Worm (Caenorhabditis elegans): ENCODE measurements around the gene clp-10.

Gene clp-10

ce11 chrIII:38117-38516, at the start of gene clp-10:
Gene clp-10 (minus strand): TSS chrIII:38217.
- TF ChIP-seq blmp-1 (tag; optimal IDR thresholded peaks at IDR 0.05): no peak

- TF ChIP-seq pha-4 (tag; optimal IDR thresholded peaks at IDR 0.05) (peak; percentile 50), ces-1 (GFP tag; optimal IDR thresholded peaks at IDR 0.05) (peak; percentile 81), lsy-2 (tag; optimal IDR thresholded peaks at IDR 0.05) (peak; percentile 49), M03D4.4 (tag; optimal IDR thresholded peaks at IDR 0.05) (no peak), bed-3 (GFP tag; optimal IDR thresholded peaks at IDR 0.05) (no peak), unc-120 (tag; optimal IDR thresholded peaks at IDR 0.05; ENCODE audit: poor library complexity, severe bottlenecking) (no peak), nhr-28 (tag; optimal IDR thresholded peaks at IDR 0.05) (no peak), ceh-39 (tag; optimal IDR thresholded peaks at IDR 0.05) (peak; percentile 79), flh-1 (GFP tag; optimal IDR thresholded peaks at IDR 0.05) (no peak), mab-5 (tag; optimal IDR thresholded peaks at IDR 0.05) (no peak), nhr-2 (tag; optimal IDR thresholded peaks at IDR 0.05) (no peak), elt-1 (tag; optimal IDR thresholded peaks at IDR 0.05; ENCODE audit: borderline replicate concordance, insufficient read depth) (no peak), lin-13 (tag; optimal IDR thresholded peaks at IDR 0.05) (peak; percentile 9), nhr-76 (tag; optimal IDR thresholded peaks at IDR 0.05) (no peak), ztf-11 (tag; optimal IDR thresholded peaks at IDR 0.05) (no peak), nhr-237 (tag; optimal IDR thresholded peaks at IDR 0.05) (peak; percentile 3), mep-1 (tag; optimal IDR thresholded peaks at IDR 0.05) (peak; percentile 41), mls-2 (tag; optimal IDR thresholded peaks at IDR 0.05) (no peak)
These were observed 49.2 kb upstream of the clp-10 start, which contains the start of the genes F54C4.4 and mrpl-40 for ce11 chrIII:87183-87582. Gene F54C4.4 (minus strand): TSS chrIII:87381. Gene mrpl-40 (plus strand): TSS chrIII:87559.

- TF ChIP-seq lsy-2 (tag; optimal IDR thresholded peaks at IDR 0.05) (peak; percentile 71), flh-1 (GFP tag; optimal IDR thresholded peaks at IDR 0.05) (no peak), unc-62 (GFP tag; optimal IDR thresholded peaks at IDR 0.05) (no peak), unc-120 (tag; optimal IDR thresholded peaks at IDR 0.05; ENCODE audit: poor library complexity, severe bottlenecking) (no peak), snpc-4 (tag; optimal IDR thresholded peaks at IDR 0.05) (no peak), elt-3 (tag; optimal IDR thresholded peaks at IDR 0.05) (no peak), ztf-11 (tag; optimal IDR thresholded peaks at IDR 0.05) (no peak), M03D4.4 (tag; optimal IDR thresholded peaks at IDR 0.05) (no peak), sptf-1 (tag; optimal IDR thresholded peaks at IDR 0.05) (no peak), cnd-1 (tag; optimal IDR thresholded peaks at IDR 0.05) (no peak), hlh-1 (tag; optimal IDR thresholded peaks at IDR 0.05) (peak; percentile 13), ham-2 (GFP tag; optimal IDR thresholded peaks at IDR 0.05) (no peak), mls-2 (tag; optimal IDR thresholded peaks at IDR 0.05) (no peak), lin-13 (tag; optimal IDR thresholded peaks at IDR 0.05) (peak; percentile 56), pha-4 (tag; optimal IDR thresholded peaks at IDR 0.05) (peak; percentile 46), bed-3 (GFP tag; optimal IDR thresholded peaks at IDR 0.05) (no peak), ces-1 (GFP tag; optimal IDR thresholded peaks at IDR 0.05) (peak; percentile 61), nhr-2 (tag; optimal IDR thresholded peaks at IDR 0.05) (no peak), nhr-28 (tag; optimal IDR thresholded peaks at IDR 0.05) (no peak), lin-32 (GFP tag; optimal IDR thresholded peaks at IDR 0.05) (no peak), tbx-8 (GFP tag; optimal IDR thresholded peaks at IDR 0.05) (no peak), ceh-83 (GFP tag; optimal IDR thresholded peaks at IDR 0.05) (no peak), sem-2 (GFP tag; optimal IDR thresholded peaks at IDR 0.05) (no peak), mab-5 (tag; optimal IDR thresholded peaks at IDR 0.05) (no peak), nhr-12 (tag; optimal IDR thresholded peaks at IDR 0.05) (no peak), zip-8 (tag; optimal IDR thresholded peaks at IDR 0.05) (no peak), unc-39 (tag; optimal IDR thresholded peaks at IDR 0.05) (no peak), elt-1 (tag; optimal IDR thresholded peaks at IDR 0.05; ENCODE audit: borderline replicate concordance, insufficient read depth) (no peak), nhr-76 (tag; optimal IDR thresholded peaks at IDR 0.05) (no peak), mep-1 (tag; optimal IDR thresholded peaks at IDR 0.05) (peak; percentile 78), blmp-1 (tag; optimal IDR thresholded peaks at IDR 0.05) (no peak), nhr-237 (tag; optimal IDR thresholded peaks at IDR 0.05) (peak; percentile 68), ceh-43 (GFP tag; optimal IDR thresholded peaks at IDR 0.05) (no peak), drap-1 (GFP tag; optimal IDR thresholded peaks at IDR 0.05) (no peak), ceh-39 (tag; optimal IDR thresholded peaks at IDR 0.05) (peak; percentile 50)
These were observed 48.3 kb upstream of the clp-10 start, which contains the start of gene attf-3 for ce11 chrIII:86316-86715. Gene attf-3 (minus strand): TSS chrIII:86384.

- TF ChIP-seq snpc-4 (tag; optimal IDR thresholded peaks at IDR 0.05) (no peak), lsy-2 (tag; optimal IDR thresholded peaks at IDR 0.05) (no peak), lin-32 (GFP tag; optimal IDR thresholded peaks at IDR 0.05) (no peak), unc-39 (tag; optimal IDR thresholded peaks at IDR 0.05) (no peak), pha-4 (tag; optimal IDR thresholded peaks at IDR 0.05) (no peak), nhr-237 (tag; optimal IDR thresholded peaks at IDR 0.05) (no peak), blmp-1 (tag; optimal IDR thresholded peaks at IDR 0.05) (no peak), unc-120 (tag; optimal IDR thresholded peaks at IDR 0.05; ENCODE audit: poor library complexity, severe bottlenecking) (no peak), ham-2 (GFP tag; optimal IDR thresholded peaks at IDR 0.05) (no peak), ceh-43 (GFP tag; optimal IDR thresholded peaks at IDR 0.05) (no peak), unc-62 (GFP tag; optimal IDR thresholded peaks at IDR 0.05) (no peak), mab-5 (tag; optimal IDR thresholded peaks at IDR 0.05) (no peak)
These were observed 46.4 kb upstream of the clp-10 start for ce11 chrIII:84372-84771.
